Fruit fly (Drosophila melanogaster): Measurements from ENCODE around the gene CG33108.

DNA sequence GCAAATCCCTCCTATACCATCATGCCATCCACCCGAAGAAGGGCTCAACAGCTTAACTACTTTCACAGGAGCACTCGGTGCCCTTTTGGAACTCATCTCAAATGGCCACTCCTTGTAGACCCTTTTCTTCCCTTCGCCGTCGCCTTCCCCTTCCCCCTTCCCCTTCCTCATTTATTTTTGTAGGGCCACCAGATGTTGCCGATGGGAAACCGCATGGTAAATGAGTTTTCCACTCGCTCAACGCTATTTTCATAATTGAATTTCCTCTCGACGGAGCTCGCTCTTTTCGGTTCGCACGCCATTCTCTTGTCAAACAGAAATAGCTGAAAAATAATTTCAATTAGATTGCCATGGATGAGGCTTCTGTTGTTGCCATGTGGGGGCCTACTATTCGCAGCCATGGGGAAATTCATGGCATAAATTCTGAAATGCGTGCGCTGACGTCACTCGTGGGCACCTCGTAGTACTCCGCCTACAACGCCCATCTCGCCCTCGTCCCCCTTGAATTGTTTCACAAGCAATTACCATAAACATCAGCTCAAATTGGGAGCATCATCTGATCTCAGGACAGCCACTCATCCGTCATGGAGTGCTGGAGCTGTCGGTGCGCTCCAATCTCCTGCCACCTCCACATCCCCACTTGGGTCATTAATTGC, 16.7 kb downstream of the CG33108 start:
- TF ChIP-seq Dif (GFP tag; optimal IDR thresholded peaks at IDR 0.05; ENCODE audit: partially characterized antibody) (no peak), HLH106 (tag; optimal IDR thresholded peaks at IDR 0.05) (no peak)
